Worm (Caenorhabditis elegans) whole organism, young adult: Measurements from ENCODE around the gene clc-23.
A peak's percentile ranks its signal among the peaks of the same experiment; 100 is the strongest.
"Not testable (repeated sequence)": the region's sequence is repeated elsewhere in the genome, so short reads cannot be mapped to it uniquely, and the experiment has no call there.

Experiments
- C06A6.2 ChIP-seq: fragments of 200-800 bp; sonication (Bioruptor generic); conservative IDR thresholded peaks from 2 replicates; pipeline ENCODE4 v1.3.6; 2022; ENCODE audit warnings: missing genetic modification characterization, missing compliant biosample characterization
- D2030.7 ChIP-seq: fragments of 200-800 bp; sonication (Bioruptor generic); IDR thresholded peaks from 2 replicates; pipeline ENCODE4 v1.3.6; 2022; ENCODE audit warnings: missing genetic modification reagents, missing genetic modification characterization, missing compliant biosample characterization
- F39B2.1 ChIP-seq: fragments of 200-800 bp; sonication (Bioruptor generic); IDR thresholded peaks from 2 replicates; pipeline ENCODE4 v1.3.6; 2022; ENCODE audit warnings: missing genetic modification reagents, missing genetic modification characterization, missing compliant biosample characterization
- F49E8.2 ChIP-seq: sonication (generic microtip); optimal IDR thresholded peaks from 3 replicates; lab custom pipeline; 2017; ENCODE audit warnings: missing genetic modification characterization, mild to moderate bottlenecking, missing compliant biosample characterization, antibody characterized with exemption, moderate library complexity; ENCODE audit not compliant: insufficient read depth
- F57A8.1 ChIP-seq: fragments of 200-800 bp; sonication (Bioruptor generic); optimal IDR thresholded peaks from 2 replicates; lab custom pipeline; 2018; ENCODE audit warnings: mild to moderate bottlenecking, missing genetic modification characterization, moderate library complexity, missing compliant biosample characterization
- T26A5.8 ChIP-seq: sonication (generic microtip); optimal IDR thresholded peaks from 2 replicates; lab custom pipeline; 2016; ENCODE audit warnings: missing genetic modification characterization, missing compliant biosample characterization
- aptf-2 ChIP-seq: fragments of 200-800 bp; sonication (Bioruptor generic); conservative IDR thresholded peaks from 2 replicates; pipeline ENCODE4 v1.3.6; 2022; ENCODE audit warnings: missing genetic modification reagents, missing genetic modification characterization, missing compliant biosample characterization
- aptf-3 ChIP-seq: fragments of 200-800 bp; sonication (Bioruptor generic); IDR thresholded peaks from 2 replicates; pipeline ENCODE4 v1.3.6; 2022; ENCODE audit warnings: missing genetic modification characterization, missing compliant biosample characterization
- bed-1 ChIP-seq: fragments of 200-800 bp; sonication (Bioruptor generic); IDR thresholded peaks from 2 replicates; pipeline ENCODE4 v1.3.6; 2022; ENCODE audit warnings: missing genetic modification reagents, missing genetic modification characterization, missing compliant biosample characterization
- bed-2 ChIP-seq: fragments of 200-800 bp; sonication (Bioruptor generic); IDR thresholded peaks from 2 replicates; pipeline ENCODE4 v1.3.6; 2022; ENCODE audit warnings: missing genetic modification reagents, missing genetic modification characterization, missing compliant biosample characterization
- ccch-3 ChIP-seq: fragments of 200-800 bp; sonication (Bioruptor generic); optimal IDR thresholded peaks from 2 replicates; lab custom pipeline; 2018; ENCODE audit warnings: mild to moderate bottlenecking, missing genetic modification characterization, missing compliant biosample characterization
- cebp-1 ChIP-seq, 2 experiments: fragments of 200-800 bp in 1 of 2; sonication (Bioruptor generic) in 1 of 2; sonication (generic microtip) in 1 of 2; IDR thresholded peaks in 1 of 2; optimal IDR thresholded peaks in 1 of 2; 2 replicates each; pipeline versions ENCODE4 v1.3.6 to Lab custom; 2017 to 2022; ENCODE audit warnings: missing compliant biosample characterization in 2 of 2, missing genetic modification characterization in 2 of 2, mild to moderate bottlenecking in 1 of 2, missing genetic modification reagents in 1 of 2, moderate library complexity in 1 of 2
- cebp-2 ChIP-seq: fragments of 200-800 bp; sonication (Bioruptor generic); IDR thresholded peaks from 2 replicates; pipeline ENCODE4 v1.3.6; 2022; ENCODE audit warnings: missing genetic modification characterization, missing compliant biosample characterization
- ceh-27 ChIP-seq: fragments of 200-800 bp; sonication (Bioruptor generic); optimal IDR thresholded peaks from 2 replicates; lab custom pipeline; 2018; ENCODE audit warnings: mild to moderate bottlenecking, missing genetic modification characterization, moderate library complexity, missing compliant biosample characterization
- ceh-79 ChIP-seq: sonication (generic microtip); optimal IDR thresholded peaks from 2 replicates; lab custom pipeline; 2017; ENCODE audit warnings: mild to moderate bottlenecking, missing genetic modification characterization, missing compliant biosample characterization
- dpl-1 ChIP-seq: fragments of 150-350 bp; optimal IDR thresholded peaks from 2 replicates; lab custom pipeline; 2014; ENCODE audit warnings: missing biosample characterization, missing genetic modification reagents, missing genetic modification characterization
- egrh-3 ChIP-seq: fragments of 200-800 bp; sonication (Bioruptor generic); IDR thresholded peaks from 2 replicates; pipeline ENCODE4 v1.3.6; 2022; ENCODE audit warnings: missing genetic modification reagents, missing genetic modification characterization, missing compliant biosample characterization
- ets-4 ChIP-seq: fragments of 200-800 bp; sonication (Bioruptor generic); optimal IDR thresholded peaks from 2 replicates; lab custom pipeline; 2018; ENCODE audit warnings: mild to moderate bottlenecking, missing genetic modification characterization, missing compliant biosample characterization
- him-1 ChIP-seq: sonication (generic microtip); optimal IDR thresholded peaks from 2 replicates; lab custom pipeline; 2016; ENCODE audit warnings: missing genotype, missing genetic modification reagents, missing genetic modification characterization, missing compliant biosample characterization
- hmg-20 ChIP-seq: fragments of 200-800 bp; sonication (Bioruptor generic); IDR thresholded peaks from 2 replicates; pipeline ENCODE4 v1.3.6; 2022; ENCODE audit warnings: missing genetic modification reagents, missing genetic modification characterization, missing compliant biosample characterization
- hsf-1 ChIP-seq: fragments of 200-800 bp; sonication (Bioruptor generic); IDR thresholded peaks from 2 replicates; pipeline ENCODE4 v1.3.6; 2022; ENCODE audit warnings: missing genetic modification reagents, missing genetic modification characterization, missing compliant biosample characterization
- let-607 ChIP-seq, 2 experiments: fragments of 200-800 bp in 1 of 2; sonication (Bioruptor generic) in 1 of 2; sonication (generic microtip) in 1 of 2; optimal IDR thresholded peaks; 2 replicates each; lab custom pipeline; 2016 to 2018; ENCODE audit warnings: mild to moderate bottlenecking in 2 of 2, missing compliant biosample characterization in 2 of 2, missing genetic modification characterization in 2 of 2, moderate library complexity in 2 of 2, missing genotype in 1 of 2
- lsl-1 ChIP-seq: fragments of 200-800 bp; sonication (Bioruptor generic); optimal IDR thresholded peaks from 2 replicates; lab custom pipeline; 2018; ENCODE audit warnings: mild to moderate bottlenecking, missing genetic modification characterization, moderate library complexity, missing compliant biosample characterization
- madf-10 ChIP-seq: sonication (generic microtip); optimal IDR thresholded peaks from 2 replicates; lab custom pipeline; 2016; ENCODE audit warnings: mild to moderate bottlenecking, missing genetic modification characterization, missing compliant biosample characterization
- nhr-27 ChIP-seq: fragments of 200-800 bp; sonication (Bioruptor generic); optimal IDR thresholded peaks from 2 replicates; lab custom pipeline; 2018; ENCODE audit warnings: mild to moderate bottlenecking, missing genetic modification characterization, moderate library complexity, missing compliant biosample characterization
- nhr-80 ChIP-seq: sonication (generic microtip); optimal IDR thresholded peaks from 2 replicates; lab custom pipeline; 2016; ENCODE audit warnings: missing genetic modification characterization, missing compliant biosample characterization
- nhr-90 ChIP-seq: sonication (generic microtip); optimal IDR thresholded peaks from 2 replicates; lab custom pipeline; 2016; ENCODE audit warnings: missing genotype, mild to moderate bottlenecking, missing genetic modification characterization, missing compliant biosample characterization
- pha-4 ChIP-seq: fragments of 150-350 bp; sonication (generic microtip); optimal IDR thresholded peaks from 2 replicates; lab custom pipeline; 2014; ENCODE audit warnings: missing biosample characterization, missing genetic modification reagents, missing genetic modification characterization
- rpc-1 ChIP-seq, 2 experiments: fragments of 150-350 bp in 1 of 2; sonication (generic microtip) in 1 of 2; optimal IDR thresholded peaks; 2 replicates each; lab custom pipeline; 2014 to 2018; ENCODE audit warnings: missing biosample characterization in 1 of 2, missing genetic modification characterization in 1 of 2, missing genetic modification reagents in 1 of 2, missing genotype in 1 of 2
- tbp1 ChIP-seq: fragments of 200-800 bp; sonication (Bioruptor generic); optimal IDR thresholded peaks from 2 replicates; lab custom pipeline; 2018; ENCODE audit warnings: mild to moderate bottlenecking, missing genetic modification characterization, missing compliant biosample characterization
- unc-130 ChIP-seq: sonication (generic microtip); optimal IDR thresholded peaks from 2 replicates; lab custom pipeline; 2016; ENCODE audit warnings: missing genetic modification reagents, missing genetic modification characterization, missing compliant biosample characterization
- unc-62 ChIP-seq: fragments of 150-350 bp; optimal IDR thresholded peaks from 2 replicates; lab custom pipeline; 2014; ENCODE audit warnings: missing biosample characterization, missing genetic modification reagents, missing genetic modification characterization
- zfh-2 ChIP-seq: fragments of 200-800 bp; sonication (Bioruptor generic); conservative IDR thresholded peaks from 2 replicates; pipeline ENCODE4 v1.3.6; 2022; ENCODE audit warnings: missing genetic modification reagents, missing genetic modification characterization, missing compliant biosample characterization
- ztf-18 ChIP-seq: sonication (generic microtip); optimal IDR thresholded peaks from 2 replicates; lab custom pipeline; 2016; ENCODE audit warnings: missing genotype, mild to moderate bottlenecking, missing genetic modification characterization, missing compliant biosample characterization
- ztf-22 ChIP-seq: fragments of 200-800 bp; sonication (Bioruptor generic); optimal IDR thresholded peaks from 2 replicates; lab custom pipeline; 2018; ENCODE audit warnings: mild to moderate bottlenecking, missing genetic modification characterization, moderate library complexity, missing compliant biosample characterization
- ztf-25 ChIP-seq: fragments of 200-800 bp; sonication (Bioruptor generic); IDR thresholded peaks from 2 replicates; pipeline ENCODE4 v1.3.6; 2022; ENCODE audit warnings: missing genetic modification reagents, missing genetic modification characterization, missing compliant biosample characterization
- ztf-3 ChIP-seq: fragments of 200-800 bp; sonication (Bioruptor generic); optimal IDR thresholded peaks from 2 replicates; lab custom pipeline; 2018; ENCODE audit warnings: mild to moderate bottlenecking, missing genetic modification characterization, missing compliant biosample characterization

clc-23 gene

DNA sequence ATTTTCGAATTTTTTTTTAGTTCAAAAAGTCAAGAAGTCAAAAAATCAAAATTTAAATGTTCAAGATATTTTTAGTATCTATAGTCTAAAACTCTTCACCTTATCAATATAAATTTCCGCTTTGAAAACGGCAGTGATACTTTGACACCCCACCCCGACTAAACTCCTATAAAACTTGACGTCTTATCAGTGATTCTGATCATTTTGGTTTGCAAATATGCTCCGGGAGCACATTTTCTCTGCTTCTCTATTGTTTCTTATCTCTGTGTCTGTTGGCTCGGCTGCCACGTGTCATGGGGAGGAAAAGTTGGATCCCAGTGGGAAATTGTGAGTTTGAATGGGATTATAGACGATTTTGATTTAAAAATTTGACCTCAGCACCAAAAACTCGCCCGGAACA, 18.2 kb upstream of the clc-23 start, which contains the start of gene clec-150:
Gene clec-150, plus strand, starts transcription at position 198 of the 400 bp plus-strand sequence.
- TF ChIP-seq ceh-27 (GFP tag; lab: Kevin White, UChicago) = no peak
- TF ChIP-seq tbp1 (GFP tag; lab: Kevin White, UChicago) = peak; percentile 1
- TF ChIP-seq ets-4 (GFP tag; lab: Kevin White, UChicago) = peak; percentile 22
- no peak for TF ChIP-seq ztf-25 (GFP tag; lab: Robert Waterston, UW)
- no peak for TF ChIP-seq ztf-18 (tag; lab: Kevin White, UChicago)
- peak; percentile 1 for TF ChIP-seq madf-10 (tag; lab: Kevin White, UChicago)
- no peak for TF ChIP-seq hmg-20 (GFP tag; lab: Robert Waterston, UW)
- no peak for TF ChIP-seq cebp-2 (GFP tag; lab: Robert Waterston, UW)
- peak; percentile 18 for TF ChIP-seq unc-62 (GFP tag; lab: Kevin White, UChicago)
- TF ChIP-seq nhr-80 (tag; lab: Kevin White, UChicago) = peak; percentile 93
- TF ChIP-seq unc-130 (GFP tag; lab: Kevin White, UChicago) = no peak
- no peak for TF ChIP-seq F39B2.1 (GFP tag; lab: Robert Waterston, UW)
- no peak for TF ChIP-seq pha-4 (tag; lab: Kevin White, UChicago)
- no peak for TF ChIP-seq nhr-27 (tag; lab: Kevin White, UChicago)
- no peak for TF ChIP-seq ztf-3
- no peak for TF ChIP-seq hsf-1 (GFP tag; lab: Robert Waterston, UW)
- TF ChIP-seq T26A5.8 (tag; lab: Kevin White, UChicago) = no peak
- TF ChIP-seq let-607 (tag; optimal IDR thresholded peaks at IDR 0.05; lab: Kevin White, UChicago) = peak; percentile 15 to 85
- TF ChIP-seq cebp-1 (GFP tag; IDR thresholded peaks at IDR 0.05; lab: Robert Waterston, UW) = no peak
- TF ChIP-seq cebp-1 (tag; optimal IDR thresholded peaks at IDR 0.05; lab: Kevin White, UChicago) = peak; percentile 18
- no peak for TF ChIP-seq ccch-3 (GFP tag; lab: Kevin White, UChicago)
- no peak for TF ChIP-seq aptf-2 (GFP tag; lab: Robert Waterston, UW)
- TF ChIP-seq nhr-90 (tag; lab: Kevin White, UChicago) = peak; percentile 22
- TF ChIP-seq dpl-1 (GFP tag; lab: Kevin White, UChicago) = no peak
- TF ChIP-seq ceh-79 = no peak
- TF ChIP-seq C06A6.2 (GFP tag; lab: Robert Waterston, UW) = no peak

DNA sequence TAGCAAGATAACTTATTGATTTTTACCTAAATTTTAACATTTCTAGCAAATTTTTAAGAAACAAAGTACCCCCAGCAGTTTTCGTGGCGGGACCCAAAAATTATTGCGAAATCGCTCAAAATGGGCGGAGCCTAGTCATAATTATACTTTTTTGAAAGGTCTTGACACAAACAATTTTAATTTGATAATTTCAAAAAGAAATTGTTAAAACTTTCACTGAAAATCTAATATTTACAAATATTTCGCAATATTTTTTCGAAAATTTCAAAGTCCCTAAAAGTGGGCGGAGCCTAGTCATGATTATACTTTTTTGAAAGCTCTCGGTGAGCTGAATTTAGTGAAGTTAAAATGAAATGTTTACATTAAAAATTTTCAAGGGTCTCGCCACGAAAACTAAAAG, 16.3 kb upstream of the clc-23 start:
- TF ChIP-seq ztf-22 (GFP tag; lab: Kevin White, UChicago) (no peak), cebp-1 (GFP tag; IDR thresholded peaks at IDR 0.05; lab: Robert Waterston, UW) (peak; percentile 57; the same call in 1 of the 2 replicates), cebp-1 (tag; optimal IDR thresholded peaks at IDR 0.05; lab: Kevin White, UChicago) (peak; percentile 92)

DNA sequence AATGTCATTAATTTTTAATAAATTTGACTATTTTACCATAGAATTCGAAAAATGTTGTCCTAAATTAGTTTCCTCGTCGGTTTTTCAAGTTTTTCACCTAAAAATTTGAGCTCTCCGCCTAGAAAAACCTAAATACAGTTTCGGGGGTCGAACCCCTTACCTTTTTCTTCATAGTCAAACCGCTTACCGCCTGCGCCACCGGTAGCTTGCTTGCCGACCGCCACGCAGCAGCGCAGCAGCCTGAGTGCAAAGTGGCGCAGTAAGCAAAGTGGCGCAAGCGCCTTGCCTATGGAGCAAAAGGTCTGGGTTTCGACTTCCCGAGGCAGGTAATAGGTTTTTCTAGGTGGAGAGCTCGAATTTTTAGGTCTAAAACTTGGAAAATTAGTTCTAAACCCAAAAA, 14.5 kb upstream of the clc-23 start:
- peak; percentile 62 for TF ChIP-seq tbp1 (GFP tag; lab: Kevin White, UChicago)
- peak; percentile 72 for TF ChIP-seq egrh-3
- not testable (repeated sequence) for TF ChIP-seq rpc-1 (optimal IDR thresholded peaks at IDR 0.05; lab: Kevin White, UChicago)
- TF ChIP-seq rpc-1 (tag; optimal IDR thresholded peaks at IDR 0.05; lab: Kevin White, UChicago) = peak; percentile 47

DNA sequence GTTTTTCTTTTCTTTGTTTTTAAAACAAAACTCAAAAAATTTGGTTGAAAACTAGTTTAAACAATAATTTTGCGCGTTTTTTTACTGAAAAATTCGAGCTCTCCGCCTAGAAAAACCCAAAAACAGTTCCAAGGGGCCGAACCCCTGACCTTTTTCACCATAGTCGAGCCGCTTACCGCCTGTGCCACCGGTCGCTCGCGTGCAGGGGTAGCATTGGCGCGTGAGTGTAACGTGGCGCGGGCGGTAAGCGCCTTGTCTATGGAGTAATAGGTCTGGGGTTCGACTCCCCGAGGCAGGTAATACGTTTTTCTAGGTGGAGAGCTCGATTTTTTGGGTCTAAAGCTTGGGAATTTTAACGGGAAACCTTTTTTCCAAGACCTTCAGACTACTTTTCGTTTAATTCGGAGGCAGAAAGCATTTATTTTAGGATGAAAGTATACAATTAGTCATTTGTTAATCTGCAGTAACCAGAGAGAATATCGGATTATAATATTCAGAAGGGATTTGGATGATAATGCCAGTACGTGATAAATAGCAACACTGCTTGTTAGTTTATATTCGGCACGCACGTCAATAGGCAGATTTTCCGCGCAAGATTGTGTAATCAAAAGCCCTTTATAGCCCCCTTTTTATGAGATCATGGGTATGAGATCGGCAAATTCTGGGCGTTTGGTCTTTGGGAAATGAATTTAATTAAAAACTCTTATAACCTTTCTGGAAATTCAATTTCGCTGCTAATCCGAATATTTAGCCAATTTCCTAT, 13.4 kb upstream of the clc-23 start:
- TF ChIP-seq let-607 (tag; optimal IDR thresholded peaks at IDR 0.05; lab: Kevin White, UChicago) (no peak), zfh-2 (GFP tag; lab: Robert Waterston, UW) (0 out of 2 replicates have a peak, but pooled peaks have one; percentile 46), lsl-1 (GFP tag; lab: Kevin White, UChicago) (peak; percentile 5), aptf-3 (no peak), him-1 (tag; lab: Kevin White, UChicago) (no peak), rpc-1 (optimal IDR thresholded peaks at IDR 0.05; lab: Kevin White, UChicago) (no peak), rpc-1 (tag; optimal IDR thresholded peaks at IDR 0.05; lab: Kevin White, UChicago) (peak; percentile 40), bed-2 (GFP tag; lab: Robert Waterston, UW) (no peak), D2030.7 (peak; percentile 39; the same call in 1 of the 2 replicates), tbp1 (GFP tag; lab: Kevin White, UChicago) (peak; percentile 72), bed-1 (GFP tag; lab: Robert Waterston, UW) (no peak), F57A8.1 (GFP tag; lab: Kevin White, UChicago) (no peak), F49E8.2 (tag; lab: Kevin White, UChicago) (no peak), nhr-27 (tag; lab: Kevin White, UChicago) (no peak)
